Worm (Caenorhabditis elegans) whole organism, L1 larva: Measurements from ENCODE around the gene str-214.

Experiments
- Y116A8C.19 ChIP-seq: sonication (generic microtip); optimal IDR thresholded peaks from 2 replicates; lab custom pipeline; 2016; ENCODE audit warnings: missing compliant biosample characterization, missing genetic modification characterization, borderline replicate concordance
- ceh-63 ChIP-seq: fragments of 200-800 bp; sonication (Bioruptor generic); optimal IDR thresholded peaks from 2 replicates; lab custom pipeline; 2018; ENCODE audit warnings: mild to moderate bottlenecking, missing genetic modification characterization, missing compliant biosample characterization
- egl-13 ChIP-seq: sonication (generic microtip); optimal IDR thresholded peaks from 2 replicates; lab custom pipeline; 2016; ENCODE audit warnings: missing genotype, missing genetic modification reagents, missing genetic modification characterization, missing compliant biosample characterization
- fos-1 ChIP-seq: fragments of 150-350 bp; optimal IDR thresholded peaks from 2 replicates; lab custom pipeline; 2014; ENCODE audit warnings: missing biosample characterization, missing genetic modification characterization
- hlh-17 ChIP-seq: fragments of 200-800 bp; sonication (Bioruptor generic); optimal IDR thresholded peaks from 2 replicates; lab custom pipeline; 2018; ENCODE audit warnings: missing genetic modification characterization, mild to moderate bottlenecking, missing compliant biosample characterization, moderate library complexity, borderline replicate concordance
- lin-35 ChIP-seq, 2 experiments: fragments of 150-350 bp; optimal IDR thresholded peaks; 2 replicates each; lab custom pipeline; 2014; ENCODE audit warnings: missing biosample characterization in 2 of 2, missing genetic modification characterization in 2 of 2, missing genetic modification reagents in 2 of 2
- lsy-2 ChIP-seq, 2 experiments: fragments of 150-350 bp; optimal IDR thresholded peaks; 2 replicates each; lab custom pipeline; 2014; ENCODE audit warnings: missing biosample characterization in 2 of 2, missing genetic modification characterization in 2 of 2
- nhr-237 ChIP-seq: fragments of 150-350 bp; optimal IDR thresholded peaks from 2 replicates; lab custom pipeline; 2014; ENCODE audit warnings: missing biosample characterization, missing genetic modification characterization
- nhr-47 ChIP-seq: sonication (generic microtip); optimal IDR thresholded peaks from 2 replicates; lab custom pipeline; 2016; ENCODE audit warnings: mild to moderate bottlenecking, missing genetic modification characterization, moderate library complexity, missing compliant biosample characterization
- unc-62 ChIP-seq: fragments of 150-350 bp; optimal IDR thresholded peaks from 2 replicates; lab custom pipeline; 2014; ENCODE audit warnings: missing biosample characterization, missing genetic modification reagents, missing genetic modification characterization
- ztf-11 ChIP-seq, 2 experiments: sonication (generic microtip); optimal IDR thresholded peaks; 2 replicates each; lab custom pipeline; 2016 to 2017; ENCODE audit warnings: missing genetic modification characterization in 2 of 2, missing biosample characterization in 1 of 2, missing compliant biosample characterization in 1 of 2

DNA sequence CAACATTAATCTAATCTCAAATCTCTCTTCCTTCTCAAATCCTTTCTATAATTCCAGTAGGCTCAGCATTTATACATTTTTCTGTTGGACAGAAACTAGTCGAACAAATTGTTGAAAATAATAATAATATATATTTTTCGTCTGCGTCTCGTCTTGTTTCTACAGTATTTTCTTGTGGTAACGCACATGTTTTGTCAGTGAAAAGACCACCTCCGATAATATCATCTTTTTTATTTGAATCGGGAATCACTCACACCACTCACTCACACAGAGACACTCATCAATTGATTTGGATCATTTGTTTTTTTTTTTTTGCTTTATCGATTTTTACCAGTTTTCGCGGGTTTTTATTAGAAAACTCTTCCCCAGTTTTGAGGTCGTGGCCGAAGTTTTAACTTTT lies 39.6 kb downstream of the str-214 start:
- TF ChIP-seq unc-62 (GFP tag; lab: Kevin White, UChicago) = no peak
- no peak for TF ChIP-seq ceh-63 (GFP tag; lab: Kevin White, UChicago)
- TF ChIP-seq lsy-2 (tag; optimal IDR thresholded peaks at IDR 0.05; lab: Kevin White, UChicago) = peak in 1 of 2 experiments; percentile 14
- no peak for TF ChIP-seq fos-1 (tag; lab: Kevin White, UChicago)
- no peak for TF ChIP-seq ztf-11 (tag; optimal IDR thresholded peaks at IDR 0.05; lab: Kevin White, UChicago)
- TF ChIP-seq lin-35 (GFP tag; optimal IDR thresholded peaks at IDR 0.05; lab: Kevin White, UChicago) = peak in 1 of 2 experiments; percentile 6
- TF ChIP-seq egl-13 = no peak
- no peak for TF ChIP-seq nhr-47 (tag; lab: Kevin White, UChicago)
- TF ChIP-seq Y116A8C.19 = no peak
- TF ChIP-seq nhr-237 = no peak
- no peak for TF ChIP-seq hlh-17 (GFP tag; lab: Kevin White, UChicago)
